Fruit fly (Drosophila melanogaster) whole organism: Measurements from ENCODE around the gene fok.

Experiments
- EcR ChIP-seq, 2 experiments: fragments of >200 bp; optimal IDR thresholded peaks; 2 replicates each; lab custom pipeline; 2017; ENCODE audit warnings: missing biosample characterization in 2 of 2, missing genetic modification characterization in 2 of 2, missing genetic modification reagents in 2 of 2
- psq ChIP-seq: fragments of >200 bp; optimal IDR thresholded peaks from 2 replicates; lab custom pipeline; 2017

DNA sequence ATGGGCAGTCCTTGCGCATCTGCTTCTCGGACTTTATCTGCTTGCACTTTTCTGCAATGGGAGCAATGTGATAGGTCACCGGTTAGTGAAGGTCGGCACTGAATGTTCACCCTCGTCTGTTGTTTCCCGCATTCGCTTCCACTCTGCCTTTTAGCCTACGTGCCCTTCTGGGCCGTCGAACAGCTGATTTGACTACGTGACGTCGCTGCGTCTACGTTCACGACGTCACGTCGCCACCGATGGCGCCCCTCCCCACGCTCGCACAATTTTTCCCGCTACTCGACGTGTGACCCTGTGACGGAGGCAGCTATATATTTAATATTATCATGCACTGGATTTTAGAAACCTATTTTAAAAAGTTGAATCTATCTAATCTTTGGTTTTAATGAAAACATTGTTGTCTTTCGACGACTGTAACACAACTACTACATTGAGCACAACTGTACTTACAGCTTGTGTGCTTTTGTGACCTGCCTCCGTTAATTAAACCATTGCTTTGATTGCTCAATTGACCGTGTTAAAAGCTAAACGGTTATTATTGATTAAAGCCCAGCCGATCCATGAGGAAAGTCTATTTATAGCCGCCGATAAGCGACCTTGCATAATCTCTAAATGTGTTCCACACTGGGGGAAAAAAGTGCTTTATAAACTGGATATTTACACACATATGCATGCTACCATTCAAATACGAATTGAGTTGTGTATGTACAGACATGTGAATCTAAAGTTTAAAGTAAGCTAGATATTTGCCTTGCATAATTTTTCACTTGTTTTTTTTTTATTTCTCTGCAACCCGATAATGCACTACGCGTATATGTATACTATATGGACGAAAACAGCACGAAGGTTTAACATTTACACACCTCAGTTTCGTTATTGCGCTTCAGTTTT, 1.7 kb downstream of the fok start:
- TF ChIP-seq psq (no peak), EcR (GFP tag; optimal IDR thresholded peaks at IDR 0.05; lab: Kevin White, UChicago) (no peak)
